Fruit fly (Drosophila melanogaster) whole organism, embryonic: Measurements from ENCODE around the gene CG14947.

ENCODE experiments used
- Abd-B ChIP-seq: fragments of 200-800 bp; sonication (Bioruptor generic); optimal IDR thresholded peaks from 2 replicates; lab custom pipeline; 2018; ENCODE audit warnings: missing biosample characterization, mild to moderate bottlenecking, missing genetic modification characterization, moderate library complexity
- CG14014 ChIP-seq: fragments of 200-800 bp; sonication (Bioruptor generic); IDR thresholded peaks from 2 replicates; pipeline ENCODE4 v1.3.6; 2022; ENCODE audit warnings: missing biosample characterization, missing genetic modification characterization
- CG15514 ChIP-seq: fragments of 200-800 bp; sonication (Bioruptor generic); optimal IDR thresholded peaks from 3 replicates; lab custom pipeline; 2017; ENCODE audit warnings: missing biosample characterization, missing genetic modification characterization, mild to moderate bottlenecking, moderate library complexity, missing genetic modification reagents
- CG16815 ChIP-seq: fragments of 200-800 bp; sonication (Bioruptor generic); optimal IDR thresholded peaks from 3 replicates; lab custom pipeline; 2017; ENCODE audit warnings: missing biosample characterization, mild to moderate bottlenecking, missing genetic modification characterization
- CG16863 ChIP-seq: fragments of 200-800 bp; sonication (Bioruptor generic); optimal IDR thresholded peaks from 3 replicates; lab custom pipeline; 2016; ENCODE audit warnings: missing biosample characterization, missing genetic modification characterization
- CG6791 ChIP-seq: fragments of 200-800 bp; sonication (Bioruptor generic); IDR thresholded peaks from 3 replicates; pipeline ENCODE4 v1.3.6; 2022; ENCODE audit warnings: missing biosample characterization, missing genetic modification characterization; ENCODE audit not compliant: partially characterized antibody
- Side ChIP-seq: fragments of 200-800 bp; sonication (Bioruptor generic); optimal IDR thresholded peaks from 2 replicates; lab custom pipeline; 2016; ENCODE audit warnings: missing biosample characterization, missing genetic modification characterization
- bcd ChIP-seq: fragments of 200-800 bp; sonication (Bioruptor generic); optimal IDR thresholded peaks from 2 replicates; lab custom pipeline; 2017; ENCODE audit warnings: missing biosample characterization, mild to moderate bottlenecking, missing genetic modification characterization
- chif ChIP-seq, 2 experiments: fragments of 200-800 bp; sonication (Bioruptor generic); optimal IDR thresholded peaks; 3 replicates each; lab custom pipeline; 2016; ENCODE audit warnings: missing biosample characterization in 2 of 2, missing genetic modification characterization in 2 of 2
- dmrt99B ChIP-seq: fragments of 200-800 bp; sonication (Bioruptor generic); optimal IDR thresholded peaks from 2 replicates; lab custom pipeline; 2018; ENCODE audit warnings: missing biosample characterization, mild to moderate bottlenecking, missing genetic modification characterization, moderate library complexity
- sisA ChIP-seq: fragments of 200-800 bp; sonication (Bioruptor generic); IDR thresholded peaks from 2 replicates; pipeline ENCODE4 v1.3.6; 2022; ENCODE audit warnings: missing biosample characterization, missing genetic modification characterization
- sob ChIP-seq: fragments of 200-800 bp; sonication (Bioruptor generic); IDR thresholded peaks from 2 replicates; pipeline ENCODE4 v1.3.6; 2022; ENCODE audit warnings: missing biosample characterization, missing genetic modification characterization
- tna ChIP-seq: fragments of 200-800 bp; sonication (Bioruptor generic); IDR thresholded peaks from 2 replicates; pipeline ENCODE4 v1.3.6; 2022; ENCODE audit warnings: missing biosample characterization, missing genetic modification characterization; ENCODE audit not compliant: partially characterized antibody

DNA sequence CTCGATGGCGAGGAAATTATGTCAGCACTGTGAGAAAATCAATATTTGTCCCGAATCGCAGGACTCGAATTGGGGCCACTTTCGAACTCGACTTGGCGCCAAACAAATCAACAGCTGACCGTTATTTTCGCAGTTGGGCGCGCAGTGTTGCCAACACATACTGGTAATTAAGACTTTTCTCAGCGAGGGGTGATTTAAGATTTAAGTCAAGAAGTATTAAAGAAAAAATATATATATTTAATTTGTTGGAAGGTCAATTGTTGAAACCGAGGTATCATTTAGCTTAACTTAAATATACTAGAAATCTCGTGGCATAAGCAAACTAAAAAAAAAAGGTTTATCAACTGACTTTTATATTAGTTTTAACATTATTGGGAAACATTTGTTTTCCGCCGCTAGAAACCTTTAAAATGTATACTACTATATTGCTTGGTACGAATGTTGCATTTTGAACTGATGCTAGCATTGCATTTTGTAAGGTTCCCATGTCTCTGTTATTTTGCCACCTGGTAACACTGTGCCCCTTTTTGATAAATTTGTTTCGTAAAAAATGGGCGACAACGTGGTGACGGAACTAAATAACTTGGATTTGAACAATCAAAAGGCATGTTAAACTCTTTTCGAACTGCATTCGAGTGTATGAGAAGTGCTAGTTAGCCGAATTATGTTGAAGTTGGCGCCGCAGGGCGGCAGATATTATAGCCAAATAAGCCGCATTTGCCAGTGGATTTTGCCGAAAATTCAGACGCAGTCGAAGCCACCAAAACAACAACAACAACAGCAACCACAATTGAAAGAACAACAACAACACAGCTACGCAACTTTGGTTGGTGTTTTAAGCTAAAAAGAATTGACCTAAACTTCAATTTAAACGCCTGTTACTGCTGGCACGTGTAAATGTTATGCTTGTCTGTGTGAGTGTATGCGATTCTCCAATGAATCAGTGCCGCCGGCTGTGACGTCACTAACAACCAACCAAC, 27.6 kb downstream of the CG14947 start, which contains the start of the genes Patsas and ThrRS:
- peak; percentile 45 to 77 for TF ChIP-seq chif (GFP tag; optimal IDR thresholded peaks at IDR 0.05; lab: Kevin White, UChicago)
- peak; percentile 86 for TF ChIP-seq sisA (GFP tag; lab: Robert Waterston, UW)
- TF ChIP-seq tna = no peak
- peak; percentile 78 for TF ChIP-seq CG15514 (GFP tag; lab: Kevin White, UChicago)
- TF ChIP-seq CG14014 = peak; percentile 85
- TF ChIP-seq CG6791 (GFP tag; lab: Robert Waterston, UW) = no peak
- peak; percentile 82 for TF ChIP-seq sob (GFP tag; lab: Robert Waterston, UW)
- no peak for TF ChIP-seq dmrt99B (tag; lab: Kevin White, UChicago)
- TF ChIP-seq CG16815 = peak; percentile 87
- TF ChIP-seq CG16863 (GFP tag; lab: Kevin White, UChicago) = peak; percentile 55
- TF ChIP-seq Side (GFP tag; lab: Kevin White, UChicago) = peak; percentile 49
- peak; percentile 87 for TF ChIP-seq bcd (GFP tag; lab: Kevin White, UChicago)
- TF ChIP-seq Abd-B (GFP tag; lab: Kevin White, UChicago) = peak; percentile 96
